Worm (Caenorhabditis elegans) whole organism, L4 larva: ENCODE measurements around the gene srj-21.
A peak's percentile ranks its signal among the peaks of the same experiment; 100 is the strongest.

Experiments used
- Y48G9A.11 ChIP-seq: fragments of 200-800 bp; sonication (Bioruptor generic); IDR thresholded peaks from 2 replicates; pipeline ENCODE4 v1.3.6; 2022; ENCODE audit warnings: missing genetic modification reagents, missing genetic modification characterization, missing compliant biosample characterization
- aha-1 ChIP-seq: fragments of 150-350 bp; peaks from one replicate; lab custom pipeline; 2014; ENCODE audit warnings: missing biosample characterization, missing genetic modification characterization
- cey-2 ChIP-seq: sonication (generic microtip); optimal IDR thresholded peaks from 3 replicates; lab custom pipeline; 2017; ENCODE audit warnings: missing genetic modification characterization, mild to moderate bottlenecking, missing compliant biosample characterization, antibody characterized with exemption, borderline replicate concordance; ENCODE audit not compliant: insufficient read depth
- dmd-6 ChIP-seq: fragments of 200-800 bp; sonication (Bioruptor generic); IDR thresholded peaks from 2 replicates; pipeline ENCODE4 v1.3.6; 2022; ENCODE audit warnings: missing genetic modification reagents, missing genetic modification characterization, missing compliant biosample characterization
- dmd-9 ChIP-seq: fragments of 200-800 bp; sonication (Bioruptor generic); IDR thresholded peaks from 2 replicates; pipeline ENCODE4 v1.3.6; 2022; ENCODE audit warnings: missing genetic modification reagents, missing genetic modification characterization, missing compliant biosample characterization
- jun-1 ChIP-seq: fragments of 150-350 bp; optimal IDR thresholded peaks from 2 replicates; lab custom pipeline; 2014; ENCODE audit warnings: missing biosample characterization, missing genetic modification reagents, missing genetic modification characterization
- nhr-77 ChIP-seq: fragments of 150-350 bp; optimal IDR thresholded peaks from 2 replicates; lab custom pipeline; 2014; ENCODE audit warnings: missing biosample characterization, missing genetic modification characterization
- pha-4 ChIP-seq, 2 experiments: fragments of 150-350 bp in 1 of 2; fragments of 200-800 bp in 1 of 2; sonication (Bioruptor generic) in 1 of 2; IDR thresholded peaks in 1 of 2; optimal IDR thresholded peaks in 1 of 2; 2 replicates each; pipeline versions ENCODE4 v1.3.6 to Lab custom; 2014 to 2022; ENCODE audit warnings: missing genetic modification characterization in 2 of 2, missing genetic modification reagents in 2 of 2, missing biosample characterization in 1 of 2, missing compliant biosample characterization in 1 of 2
- skn-1 ChIP-seq: fragments of 150-350 bp; optimal IDR thresholded peaks from 2 replicates; lab custom pipeline; 2014; ENCODE audit warnings: missing biosample characterization, missing genetic modification characterization
- snpc-4 ChIP-seq: fragments of 150-350 bp; optimal IDR thresholded peaks from 2 replicates; lab custom pipeline; 2014; ENCODE audit warnings: missing biosample characterization, missing genetic modification characterization
- zag-1 ChIP-seq: fragments of 150-350 bp; optimal IDR thresholded peaks from 2 replicates; lab custom pipeline; 2014; ENCODE audit warnings: missing biosample characterization, missing genetic modification characterization
- zip-11 ChIP-seq: fragments of 200-800 bp; sonication (Bioruptor generic); IDR thresholded peaks from 2 replicates; pipeline ENCODE4 v1.3.6; 2022; ENCODE audit warnings: missing genetic modification characterization, missing compliant biosample characterization

DNA sequence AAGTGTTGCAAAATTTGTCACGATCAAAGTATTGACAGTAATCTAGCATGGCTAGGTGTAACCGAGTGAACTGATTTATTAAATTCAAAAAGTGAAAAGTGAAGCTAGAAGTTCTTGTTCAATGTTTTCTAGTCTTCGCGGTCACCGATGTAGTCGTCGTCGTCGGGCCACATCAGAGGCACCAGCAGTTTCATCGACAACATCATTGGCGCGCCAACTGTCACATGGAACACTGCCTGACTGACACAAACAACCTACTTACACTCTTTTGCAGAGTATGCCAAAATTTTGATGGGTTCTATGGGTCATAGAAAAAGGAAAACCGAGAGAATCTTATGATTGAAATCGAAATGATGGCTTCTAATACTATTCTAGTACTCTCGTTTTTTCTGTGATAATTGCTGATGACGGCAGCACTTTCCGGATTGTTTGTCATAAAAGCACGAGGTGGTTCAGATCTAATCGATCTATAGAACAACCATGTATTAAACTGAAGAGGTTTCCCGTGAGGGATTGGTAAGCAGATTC is 19.6 kb upstream of the srj-21 start:
- TF ChIP-seq snpc-4 (tag; lab: Kevin White, UChicago) = no peak
- TF ChIP-seq jun-1 (tag; lab: Kevin White, UChicago) = no peak
- TF ChIP-seq cey-2 (tag; lab: Kevin White, UChicago) = no peak
- no peak for TF ChIP-seq pha-4 (GFP tag; IDR thresholded peaks at IDR 0.05; lab: Robert Waterston, UW)
- no peak for TF ChIP-seq pha-4 (tag; optimal IDR thresholded peaks at IDR 0.05; lab: Kevin White, UChicago)
- no peak for TF ChIP-seq skn-1 (tag; lab: Kevin White, UChicago)
- TF ChIP-seq Y48G9A.11 (GFP tag; lab: Robert Waterston, UW) = no peak
- peak; percentile 11; the same call in 1 of the 2 replicates for TF ChIP-seq dmd-6 (GFP tag; lab: Robert Waterston, UW)
- no peak for TF ChIP-seq dmd-9 (GFP tag; lab: Robert Waterston, UW)
- no peak for TF ChIP-seq zag-1 (tag; lab: Kevin White, UChicago)
- peak; percentile 56 for TF ChIP-seq aha-1 (tag; lab: Kevin White, UChicago)
- TF ChIP-seq nhr-77 (tag; lab: Kevin White, UChicago) = no peak
- TF ChIP-seq zip-11 (GFP tag; lab: Robert Waterston, UW) = no peak
